Fruit fly (Drosophila melanogaster) whole organism, embryonic: ENCODE data around the gene Smug.

Experiments
- Ada2b ChIP-seq: fragments of 200-800 bp; sonication (Bioruptor generic); IDR thresholded peaks from 2 replicates; pipeline ENCODE4 v1.3.6; 2022; ENCODE audit warnings: missing biosample characterization, missing genetic modification characterization
- Awh ChIP-seq: fragments of 200-800 bp; sonication (Bioruptor generic); IDR thresholded peaks from 2 replicates; pipeline ENCODE4, ENCODE4 v1.3.6; 2022; ENCODE audit warnings: missing biosample characterization, missing genetic modification characterization
- CG10979 ChIP-seq: fragments of 200-800 bp; sonication (Bioruptor generic); optimal IDR thresholded peaks from 2 replicates; lab custom pipeline; 2018; ENCODE audit warnings: missing biosample characterization, mild to moderate bottlenecking, missing genetic modification characterization, moderate library complexity
- CG11695 ChIP-seq: fragments of 200-800 bp; sonication (Bioruptor generic); IDR thresholded peaks from 3 replicates; pipeline ENCODE4 v1.3.6; 2022; ENCODE audit warnings: missing biosample characterization, missing genetic modification characterization
- CG12769 ChIP-seq: fragments of 200-800 bp; sonication (Bioruptor generic); optimal IDR thresholded peaks from 2 replicates; lab custom pipeline; 2019; ENCODE audit warnings: missing biosample characterization, mild to moderate bottlenecking, missing genetic modification characterization, moderate library complexity
- CG1529 ChIP-seq: fragments of 200-800 bp; sonication (Bioruptor generic); optimal IDR thresholded peaks from 3 replicates; lab custom pipeline; 2018; ENCODE audit warnings: missing biosample characterization, missing genetic modification characterization
- CG15601 ChIP-seq: fragments of 200-800 bp; sonication (Bioruptor generic); optimal IDR thresholded peaks from 3 replicates; lab custom pipeline; 2019; ENCODE audit warnings: missing biosample characterization, mild to moderate bottlenecking, missing genetic modification characterization, moderate library complexity
- CG1647 ChIP-seq: fragments of 200-800 bp; sonication (Bioruptor generic); optimal IDR thresholded peaks from 3 replicates; lab custom pipeline; 2016; ENCODE audit warnings: missing biosample characterization, missing genetic modification characterization
- CG17829 ChIP-seq: fragments of 200-800 bp; optimal IDR thresholded peaks from 2 replicates; lab custom pipeline; 2019; ENCODE audit warnings: missing biosample characterization, mild to moderate bottlenecking, missing genetic modification characterization, moderate library complexity
- CG2199 ChIP-seq: fragments of 200-800 bp; sonication (Bioruptor generic); IDR thresholded peaks from 3 replicates; pipeline ENCODE4 v1.3.6; 2022; ENCODE audit warnings: missing biosample characterization, missing genetic modification characterization
- CG2202 ChIP-seq: fragments of 200-800 bp; sonication (Bioruptor generic); optimal IDR thresholded peaks from 2 replicates; lab custom pipeline; 2018; ENCODE audit warnings: missing biosample characterization, mild to moderate bottlenecking, missing genetic modification characterization
- CG2678 ChIP-seq: fragments of 200-800 bp; sonication (Bioruptor generic); optimal IDR thresholded peaks from 3 replicates; lab custom pipeline; 2019; ENCODE audit warnings: missing biosample characterization, mild to moderate bottlenecking, missing genetic modification characterization, moderate library complexity
- CG30403 ChIP-seq: fragments of 200-800 bp; sonication (Bioruptor generic); optimal IDR thresholded peaks from 3 replicates; lab custom pipeline; 2016; ENCODE audit warnings: missing biosample characterization, missing genetic modification characterization
- CG30431 ChIP-seq: fragments of 200-800 bp; sonication (Bioruptor generic); optimal IDR thresholded peaks from 2 replicates; lab custom pipeline; 2017; ENCODE audit warnings: missing biosample characterization, missing genetic modification characterization
- CG31388 ChIP-seq: fragments of 200-800 bp; sonication (Bioruptor generic); optimal IDR thresholded peaks from 2 replicates; lab custom pipeline; 2016; ENCODE audit warnings: missing biosample characterization, missing genetic modification characterization
- CG32772 ChIP-seq: fragments of 200-800 bp; sonication (Bioruptor generic); IDR thresholded peaks from 2 replicates; pipeline ENCODE4 v1.3.6; 2022; ENCODE audit warnings: missing biosample characterization, missing genetic modification characterization
- CG4707 ChIP-seq: fragments of 200-800 bp; sonication (Bioruptor generic); optimal IDR thresholded peaks from 2 replicates; lab custom pipeline; 2018; ENCODE audit warnings: missing biosample characterization, mild to moderate bottlenecking, missing genetic modification characterization, moderate library complexity
- CG5953 ChIP-seq: fragments of 200-800 bp; sonication (Bioruptor generic); IDR thresholded peaks from 2 replicates; pipeline ENCODE4 v1.3.6; 2022; ENCODE audit warnings: missing biosample characterization, missing genetic modification characterization
- CG8089 ChIP-seq: fragments of 200-800 bp; sonication (Bioruptor generic); optimal IDR thresholded peaks from 3 replicates; lab custom pipeline; 2016; ENCODE audit warnings: missing biosample characterization, missing genetic modification characterization
- CG8281 ChIP-seq: fragments of 200-800 bp; sonication (Bioruptor generic); optimal IDR thresholded peaks from 2 replicates; lab custom pipeline; 2018; ENCODE audit warnings: missing biosample characterization, mild to moderate bottlenecking, missing genetic modification characterization, moderate library complexity
- CG8359 ChIP-seq: fragments of 200-800 bp; sonication (Bioruptor generic); optimal IDR thresholded peaks from 2 replicates; lab custom pipeline; 2017; ENCODE audit warnings: missing biosample characterization, mild to moderate bottlenecking, missing genetic modification characterization, borderline replicate concordance
- CG9727 ChIP-seq: fragments of 200-800 bp; sonication (Bioruptor generic); optimal IDR thresholded peaks from 3 replicates; lab custom pipeline; 2017; ENCODE audit warnings: missing biosample characterization, mild to moderate bottlenecking, missing genetic modification characterization
- CG9817 ChIP-seq: fragments of 200-800 bp; sonication (Bioruptor generic); optimal IDR thresholded peaks from 2 replicates; lab custom pipeline; 2018; ENCODE audit warnings: missing biosample characterization, mild to moderate bottlenecking, missing genetic modification characterization, moderate library complexity
- D19A ChIP-seq: fragments of 200-800 bp; optimal IDR thresholded peaks from 3 replicates; lab custom pipeline; 2019; ENCODE audit warnings: missing biosample characterization, mild to moderate bottlenecking, missing genetic modification characterization, moderate library complexity
- E2f2 ChIP-seq: fragments of 200-800 bp; sonication (Bioruptor generic); IDR thresholded peaks from 2 replicates; pipeline ENCODE4 v1.3.6; 2022; ENCODE audit warnings: missing biosample characterization, missing genetic modification characterization
- Elba2 ChIP-seq: fragments of 200-800 bp; sonication (Bioruptor generic); optimal IDR thresholded peaks from 3 replicates; lab custom pipeline; 2016; ENCODE audit warnings: missing biosample characterization, missing genetic modification characterization
- Fer3 ChIP-seq: fragments of 200-800 bp; sonication (Bioruptor generic); optimal IDR thresholded peaks from 2 replicates; lab custom pipeline; 2018; ENCODE audit warnings: missing biosample characterization, mild to moderate bottlenecking, missing genetic modification characterization, moderate library complexity
- Kr ChIP-seq: fragments of 200-800 bp; sonication (Bioruptor generic); optimal IDR thresholded peaks from 2 replicates; lab custom pipeline; 2017; ENCODE audit warnings: missing biosample characterization, mild to moderate bottlenecking, missing genetic modification characterization
- Oaz ChIP-seq: fragments of 200-800 bp; sonication (Bioruptor generic); IDR thresholded peaks from 2 replicates; pipeline ENCODE4 v1.3.6; 2022; ENCODE audit warnings: missing biosample characterization, missing genetic modification characterization
- Optix ChIP-seq: fragments of 200-800 bp; sonication (Bioruptor generic); IDR thresholded peaks from 3 replicates; pipeline ENCODE4 v1.3.6; 2022; ENCODE audit warnings: missing biosample characterization, missing genetic modification characterization
- Pdp1 ChIP-seq, 2 experiments: fragments of 200-800 bp; sonication (Bioruptor generic); optimal IDR thresholded peaks; 3 replicates each; lab custom pipeline; 2016; ENCODE audit warnings: missing biosample characterization in 2 of 2, missing genetic modification characterization in 2 of 2, mild to moderate bottlenecking in 1 of 2, moderate library complexity in 1 of 2
- Rfx ChIP-seq: fragments of 200-800 bp; sonication (Bioruptor generic); IDR thresholded peaks from 2 replicates; pipeline ENCODE4 v1.3.6; 2022; ENCODE audit warnings: missing biosample characterization, missing genetic modification characterization
- Sox102F ChIP-seq: fragments of 200-800 bp; sonication (Bioruptor generic); optimal IDR thresholded peaks from 2 replicates; lab custom pipeline; 2018; ENCODE audit warnings: missing biosample characterization, mild to moderate bottlenecking, missing genetic modification characterization, moderate library complexity
- aop ChIP-seq: fragments of 200-800 bp; sonication (Bioruptor generic); IDR thresholded peaks from 2 replicates; pipeline ENCODE4 v1.3.6; 2022; ENCODE audit warnings: missing biosample characterization, missing genetic modification characterization
- ap ChIP-seq: fragments of 200-800 bp; sonication (Bioruptor generic); IDR thresholded peaks from 2 replicates; pipeline ENCODE4 v1.3.6; 2022; ENCODE audit warnings: missing biosample characterization, missing genetic modification characterization
- chif ChIP-seq, 2 experiments: fragments of 200-800 bp; sonication (Bioruptor generic); optimal IDR thresholded peaks; 3 replicates each; lab custom pipeline; 2016; ENCODE audit warnings: missing biosample characterization in 2 of 2, missing genetic modification characterization in 2 of 2
- dmrt11E ChIP-seq: fragments of 200-800 bp; sonication (Bioruptor generic); optimal IDR thresholded peaks from 3 replicates; lab custom pipeline; 2018; ENCODE audit warnings: missing biosample characterization, mild to moderate bottlenecking, missing genetic modification characterization, moderate library complexity
- gce ChIP-seq: fragments of 200-800 bp; sonication (Bioruptor generic); IDR thresholded peaks from 3 replicates; pipeline ENCODE4 v1.3.6; 2022; ENCODE audit warnings: missing biosample characterization, missing genetic modification characterization
- grau ChIP-seq: fragments of 200-800 bp; optimal IDR thresholded peaks from 3 replicates; lab custom pipeline; 2019; ENCODE audit warnings: missing biosample characterization, mild to moderate bottlenecking, missing genetic modification characterization, moderate library complexity
- ham ChIP-seq: fragments of 200-800 bp; sonication (Bioruptor generic); IDR thresholded peaks from 2 replicates; pipeline ENCODE4 v1.3.6; 2022; ENCODE audit warnings: missing biosample characterization, missing genetic modification characterization
- insv ChIP-seq, 2 experiments: fragments of 200-800 bp; sonication (Bioruptor generic); optimal IDR thresholded peaks; 3 replicates each; lab custom pipeline; 2016 to 2018; ENCODE audit warnings: missing biosample characterization in 2 of 2, missing genetic modification characterization in 2 of 2
- klu ChIP-seq: fragments of 200-800 bp; sonication (Bioruptor generic); IDR thresholded peaks from 2 replicates; pipeline ENCODE4 v1.3.6; 2022; ENCODE audit warnings: missing biosample characterization, missing genetic modification characterization
- otp ChIP-seq: fragments of 200-800 bp; sonication (Bioruptor generic); IDR thresholded peaks from 3 replicates; pipeline ENCODE4, ENCODE4 v1.3.6; 2022; ENCODE audit warnings: missing biosample characterization, missing genetic modification characterization
- peb ChIP-seq: fragments of 200-800 bp; sonication (Bioruptor generic); IDR thresholded peaks from 2 replicates; pipeline ENCODE4 v1.3.6; 2022; ENCODE audit warnings: missing biosample characterization, missing genetic modification characterization
- shn ChIP-seq: fragments of 200-800 bp; sonication (Bioruptor generic); optimal IDR thresholded peaks from 3 replicates; lab custom pipeline; 2016; ENCODE audit warnings: missing biosample characterization, missing genetic modification characterization
- slp2 ChIP-seq: fragments of 200-800 bp; sonication (Bioruptor generic); optimal IDR thresholded peaks from 2 replicates; lab custom pipeline; 2016; ENCODE audit warnings: missing biosample characterization, missing genetic modification characterization
- sr ChIP-seq: fragments of 200-800 bp; sonication (Bioruptor generic); IDR thresholded peaks from 3 replicates; pipeline ENCODE4 v1.3.6; 2022; ENCODE audit warnings: missing biosample characterization, missing genetic modification characterization
- tio ChIP-seq: fragments of 200-800 bp; sonication (Bioruptor generic); optimal IDR thresholded peaks from 2 replicates; lab custom pipeline; 2017; ENCODE audit warnings: missing biosample characterization, missing genetic modification characterization, inconsistent platforms
- toy ChIP-seq: fragments of 200-800 bp; sonication (Bioruptor generic); IDR thresholded peaks from 2 replicates; pipeline ENCODE4 v1.3.6; 2022; ENCODE audit warnings: missing biosample characterization, missing genetic modification characterization
- vvl ChIP-seq: fragments of 200-800 bp; sonication (Bioruptor generic); IDR thresholded peaks from 2 replicates; pipeline ENCODE4 v1.3.6; 2022; ENCODE audit warnings: missing biosample characterization, missing genetic modification characterization

The Smug gene

dm6 chr3R:17117607-17118327 is 32.6 kb upstream of the Smug start (continued):
- TF ChIP-seq CG32772 (GFP tag; lab: Robert Waterston, UW) (no peak), chif (GFP tag; optimal IDR thresholded peaks at IDR 0.05; lab: Kevin White, UChicago) (peak in 1 of 2 experiments; percentile 6), shn (GFP tag; lab: Kevin White, UChicago) (no peak), CG5953 (GFP tag; lab: Robert Waterston, UW) (no peak), klu (GFP tag; lab: Robert Waterston, UW) (no peak), CG17829 (peak; percentile 32), ham (GFP tag; lab: Robert Waterston, UW) (no peak), CG4707 (GFP tag; lab: Kevin White, UChicago) (no peak), Elba2 (GFP tag; lab: Kevin White, UChicago) (no peak), vvl (GFP tag; lab: Robert Waterston, UW) (0 out of 2 replicates have a peak, but pooled peaks have one; percentile 13), CG2678 (tag; lab: Kevin White, UChicago) (peak; percentile 42), CG30403 (peak; percentile 37), gce (GFP tag; lab: Robert Waterston, UW) (no peak), CG31388 (no peak), Optix (GFP tag; lab: Robert Waterston, UW) (0 out of 3 replicates have a peak, but pooled peaks have one; percentile 35), Rfx (GFP tag; lab: Robert Waterston, UW) (no peak), CG8359 (peak; percentile 11), CG8281 (tag; lab: Kevin White, UChicago) (no peak), Ada2b (GFP tag; lab: Robert Waterston, UW) (no peak), CG15601 (tag; lab: Kevin White, UChicago) (peak; percentile 29), E2f2 (no peak), peb (GFP tag; lab: Robert Waterston, UW) (no peak), aop (no peak), CG11695 (GFP tag; lab: Robert Waterston, UW) (no peak), D19A (tag; lab: Kevin White, UChicago) (peak; percentile 95), CG30431 (GFP tag; lab: Kevin White, UChicago) (no peak), Awh (GFP tag; lab: Robert Waterston, UW) (no peak), CG9817 (tag; lab: Kevin White, UChicago) (no peak), CG2202 (tag; lab: Kevin White, UChicago) (peak; percentile 27), CG8089 (GFP tag; lab: Kevin White, UChicago) (no peak), Kr (no peak), Sox102F (GFP tag; lab: Kevin White, UChicago) (peak; percentile 23), CG12769 (tag; lab: Kevin White, UChicago) (peak; percentile 7), slp2 (no peak), dmrt11E (tag; lab: Kevin White, UChicago) (peak; percentile 62), tio (GFP tag; lab: Kevin White, UChicago) (peak; percentile 17), Pdp1 (GFP tag; optimal IDR thresholded peaks at IDR 0.05; lab: Kevin White, UChicago) (peak in 1 of 2 experiments; percentile 10), ap (GFP tag; lab: Robert Waterston, UW) (no peak), insv (GFP tag; optimal IDR thresholded peaks at IDR 0.05; lab: Kevin White, UChicago) (no peak), grau (tag; lab: Kevin White, UChicago) (peak; percentile 29), CG2199 (peak; percentile 67; the same call in 2 of the 3 replicates), Fer3 (no peak), Oaz (peak; percentile 34; the same call in 1 of the 2 replicates), CG1529 (no peak), CG9727 (GFP tag; lab: Kevin White, UChicago) (no peak), toy (GFP tag; lab: Robert Waterston, UW) (no peak), CG10979 (tag; lab: Kevin White, UChicago) (peak; percentile 62), CG1647 (GFP tag; lab: Kevin White, UChicago) (no peak), sr (GFP tag; lab: Robert Waterston, UW) (no peak), otp (GFP tag; lab: Robert Waterston, UW) (0 out of 3 replicates have a peak, but pooled peaks have one; percentile 35)
